Worm (Caenorhabditis elegans) whole organism, midembryonic: Measurements from ENCODE around the gene cutl-19.

ENCODE experiments used
- T22C8.4 ChIP-seq: fragments of 200-800 bp; sonication (Bioruptor generic); IDR thresholded peaks from 2 replicates; pipeline ENCODE4 v1.3.6; 2022; ENCODE audit warnings: missing genetic modification characterization, missing compliant biosample characterization
- cog-1 ChIP-seq: sonication (generic microtip); optimal IDR thresholded peaks from 2 replicates; lab custom pipeline; 2016; ENCODE audit warnings: missing genetic modification characterization, missing compliant biosample characterization
- flt-1 ChIP-seq: fragments of 200-800 bp; sonication (Bioruptor generic); IDR thresholded peaks from 2 replicates; pipeline ENCODE4 v1.3.6; 2022; ENCODE audit warnings: missing genetic modification characterization, missing compliant biosample characterization
- klf-2 ChIP-seq: fragments of 200-800 bp; sonication (Bioruptor generic); conservative IDR thresholded peaks from 2 replicates; pipeline ENCODE4 v1.3.6; 2022; ENCODE audit warnings: missing genetic modification reagents, missing genetic modification characterization, missing compliant biosample characterization
- med-1 ChIP-seq: sonication (generic microtip); optimal IDR thresholded peaks from 2 replicates; lab custom pipeline; 2017; ENCODE audit warnings: missing genetic modification characterization, mild to moderate bottlenecking, missing compliant biosample characterization, antibody characterized with exemption, missing genetic modification reagents; ENCODE audit not compliant: insufficient read depth
- ref-1 ChIP-seq: fragments of 200-800 bp; sonication (Bioruptor generic); conservative IDR thresholded peaks from 2 replicates; pipeline ENCODE4 v1.3.6; 2022; ENCODE audit warnings: missing genetic modification reagents, missing genetic modification characterization, missing compliant biosample characterization
- tab-1 ChIP-seq: fragments of 200-800 bp; sonication (Bioruptor generic); IDR thresholded peaks from 2 replicates; pipeline ENCODE4 v1.3.6; 2022; ENCODE audit warnings: missing genetic modification characterization, missing compliant biosample characterization
- ztf-23 ChIP-seq: fragments of 200-800 bp; sonication (Bioruptor generic); IDR thresholded peaks from 2 replicates; pipeline ENCODE4 v1.3.6; 2022; ENCODE audit warnings: missing genetic modification reagents, missing genetic modification characterization, missing compliant biosample characterization
- ztf-29 ChIP-seq: fragments of 200-800 bp; sonication (Bioruptor generic); IDR thresholded peaks from 2 replicates; pipeline ENCODE4 v1.3.6; 2022; ENCODE audit warnings: missing genetic modification reagents, missing genetic modification characterization, missing compliant biosample characterization

DNA sequence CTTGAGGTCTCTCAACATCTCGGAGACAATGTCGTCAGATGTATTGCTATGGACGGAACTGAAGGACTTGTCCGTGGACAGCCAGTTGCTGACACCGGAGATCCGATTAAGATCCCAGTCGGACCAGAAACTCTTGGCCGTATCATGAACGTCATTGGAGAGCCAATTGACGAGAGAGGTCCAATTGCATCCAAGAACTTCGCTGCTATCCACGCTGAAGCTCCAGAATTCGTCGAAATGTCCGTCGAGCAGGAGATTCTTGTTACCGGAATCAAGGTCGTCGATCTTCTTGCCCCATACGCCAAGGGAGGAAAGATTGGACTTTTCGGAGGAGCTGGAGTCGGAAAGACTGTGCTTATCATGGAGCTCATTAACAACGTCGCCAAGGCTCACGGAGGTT, 11.4 kb upstream of the cutl-19 start:
- TF ChIP-seq med-1 (no peak), ref-1 (GFP tag; lab: Robert Waterston, UW) (no peak), flt-1 (GFP tag; lab: Robert Waterston, UW) (no peak), ztf-23 (GFP tag; lab: Robert Waterston, UW) (no peak), klf-2 (GFP tag; lab: Robert Waterston, UW) (no peak), cog-1 (tag; lab: Kevin White, UChicago) (no peak), ztf-29 (GFP tag; lab: Robert Waterston, UW) (no peak), T22C8.4 (no peak), tab-1 (GFP tag; lab: Robert Waterston, UW) (no peak)
